Worm (Caenorhabditis elegans) whole organism, L4 larva: ENCODE measurements around the gene fipr-2.

Experiments used
- aha-1 ChIP-seq: fragments of 150-350 bp; peaks from one replicate; lab custom pipeline; 2014; ENCODE audit warnings: missing biosample characterization, missing genetic modification characterization
- egl-27 ChIP-seq: sonication (generic microtip); optimal IDR thresholded peaks from 3 replicates; lab custom pipeline; 2017; ENCODE audit warnings: missing biosample characterization, missing genetic modification reagents, missing genetic modification characterization
- fkh-10 ChIP-seq: fragments of 150-350 bp; optimal IDR thresholded peaks from 2 replicates; lab custom pipeline; 2014; ENCODE audit warnings: missing biosample characterization, missing genetic modification reagents, missing genetic modification characterization
- lin-1 ChIP-seq: fragments of 200-800 bp; sonication (Bioruptor generic); IDR thresholded peaks from 2 replicates; pipeline ENCODE4 v1.3.6; 2022; ENCODE audit warnings: missing genetic modification reagents, missing genetic modification characterization, missing compliant biosample characterization
- mep-1 ChIP-seq: fragments of 150-350 bp; sonication (generic microtip); optimal IDR thresholded peaks from 3 replicates; lab custom pipeline; 2014; ENCODE audit warnings: missing biosample characterization, missing genetic modification characterization
- nhr-10 ChIP-seq: fragments of 150-350 bp; optimal IDR thresholded peaks from 2 replicates; lab custom pipeline; 2014; ENCODE audit warnings: missing biosample characterization, missing genetic modification characterization
- nhr-6 ChIP-seq: fragments of 150-350 bp; optimal IDR thresholded peaks from 2 replicates; lab custom pipeline; 2014; ENCODE audit warnings: missing biosample characterization, missing genetic modification characterization
- unc-39 ChIP-seq: sonication (generic microtip); optimal IDR thresholded peaks from 2 replicates; lab custom pipeline; 2017; ENCODE audit warnings: missing biosample characterization, missing genetic modification characterization
- zag-1 ChIP-seq: fragments of 150-350 bp; optimal IDR thresholded peaks from 2 replicates; lab custom pipeline; 2014; ENCODE audit warnings: missing biosample characterization, missing genetic modification characterization

ce11 chrV:12326638-12327037 is 38.5 kb upstream of the fipr-2 start:
- TF ChIP-seq lin-1 (GFP tag; lab: Robert Waterston, UW): no peak
- TF ChIP-seq fkh-10: no peak
- no peak for TF ChIP-seq unc-39 (tag; lab: Kevin White, UChicago)
- TF ChIP-seq egl-27 (tag; lab: Kevin White, UChicago): no peak
- TF ChIP-seq mep-1 (tag; lab: Kevin White, UChicago): no peak
- no peak for TF ChIP-seq zag-1
- no peak for TF ChIP-seq nhr-6 (tag; lab: Kevin White, UChicago)
- TF ChIP-seq nhr-10 (tag; lab: Kevin White, UChicago): no peak
- no peak for TF ChIP-seq aha-1 (tag; lab: Kevin White, UChicago)
